Fruit fly (Drosophila melanogaster) whole organism, prepupa: ENCODE data around the gene CG13625.

Experiments used
- Blimp-1 ChIP-seq: fragments of 200-800 bp; sonication (Bioruptor generic); optimal IDR thresholded peaks from 3 replicates; lab custom pipeline; 2017; ENCODE audit warnings: missing biosample characterization, missing genetic modification characterization, mild to moderate bottlenecking, moderate library complexity, missing genetic modification reagents
- CG10631 ChIP-seq: fragments of 200-800 bp; sonication (Bioruptor generic); optimal IDR thresholded peaks from 2 replicates; lab custom pipeline; 2016; ENCODE audit warnings: missing biosample characterization, missing genetic modification characterization
- CG10669 ChIP-seq: fragments of 200-800 bp; sonication (Bioruptor generic); optimal IDR thresholded peaks from 3 replicates; lab custom pipeline; 2018; ENCODE audit warnings: missing biosample characterization, mild to moderate bottlenecking, missing genetic modification characterization, moderate library complexity
- CG11294 ChIP-seq: fragments of 200-800 bp; sonication (Bioruptor generic); IDR thresholded peaks from 2 replicates; pipeline ENCODE4 v1.3.6; 2022; ENCODE audit warnings: missing biosample characterization, missing genetic modification characterization
- CG11762 ChIP-seq: fragments of 200-800 bp; sonication (Bioruptor generic); optimal IDR thresholded peaks from 3 replicates; lab custom pipeline; 2016; ENCODE audit warnings: missing biosample characterization, missing genetic modification characterization; ENCODE audit not compliant: insufficient read depth
- CG11902 ChIP-seq: fragments of 200-800 bp; sonication (Bioruptor generic); optimal IDR thresholded peaks from 3 replicates; lab custom pipeline; 2016; ENCODE audit warnings: missing biosample characterization, missing genetic modification characterization
- CG15336 ChIP-seq: fragments of 200-800 bp; sonication (Bioruptor generic); IDR thresholded peaks from 2 replicates; pipeline ENCODE4 v1.3.6; 2022; ENCODE audit warnings: missing biosample characterization, missing genetic modification characterization
- CG3032 ChIP-seq: fragments of 200-800 bp; optimal IDR thresholded peaks from 2 replicates; lab custom pipeline; 2019; ENCODE audit warnings: missing biosample characterization, mild to moderate bottlenecking, missing genetic modification characterization, moderate library complexity
- CG31627 ChIP-seq: fragments of 200-800 bp; sonication (Bioruptor generic); optimal IDR thresholded peaks from 3 replicates; lab custom pipeline; 2016; ENCODE audit warnings: missing biosample characterization, missing genetic modification characterization
- CG32006 ChIP-seq: fragments of 200-800 bp; sonication (Bioruptor generic); optimal IDR thresholded peaks from 3 replicates; lab custom pipeline; 2017; ENCODE audit warnings: missing biosample characterization, mild to moderate bottlenecking, missing genetic modification characterization
- CG34406 ChIP-seq: fragments of 200-800 bp; sonication (Bioruptor generic); optimal IDR thresholded peaks from 3 replicates; lab custom pipeline; 2016; ENCODE audit warnings: missing biosample characterization, missing genetic modification characterization
- CG3919 ChIP-seq: fragments of 200-800 bp; sonication (Bioruptor generic); optimal IDR thresholded peaks from 3 replicates; lab custom pipeline; 2016; ENCODE audit warnings: missing biosample characterization, missing genetic modification characterization
- CG4318 ChIP-seq: fragments of 200-800 bp; sonication (Bioruptor generic); optimal IDR thresholded peaks from 3 replicates; lab custom pipeline; 2017; ENCODE audit warnings: missing biosample characterization, mild to moderate bottlenecking, missing genetic modification characterization
- CG6163 ChIP-seq: fragments of 200-800 bp; sonication (Bioruptor generic); IDR thresholded peaks from 3 replicates; pipeline ENCODE4 v1.3.6; 2022; ENCODE audit warnings: missing biosample characterization, missing genetic modification characterization
- CG6276 ChIP-seq: fragments of 200-800 bp; sonication (Bioruptor generic); optimal IDR thresholded peaks from 2 replicates; lab custom pipeline; 2017; ENCODE audit warnings: missing biosample characterization, mild to moderate bottlenecking, missing genetic modification characterization
- CG6854 ChIP-seq: fragments of 200-800 bp; sonication (Bioruptor generic); optimal IDR thresholded peaks from 2 replicates; lab custom pipeline; 2017; ENCODE audit warnings: missing biosample characterization, mild to moderate bottlenecking, missing genetic modification characterization
- CG7368 ChIP-seq: fragments of 200-800 bp; sonication (Bioruptor generic); optimal IDR thresholded peaks from 3 replicates; lab custom pipeline; 2016; ENCODE audit warnings: missing biosample characterization, missing genetic modification characterization
- CG8119 ChIP-seq: fragments of 200-800 bp; sonication (Bioruptor generic); IDR thresholded peaks from 3 replicates; pipeline ENCODE4 v1.3.6; 2022; ENCODE audit warnings: missing biosample characterization, missing genetic modification characterization
- CG8319 ChIP-seq: fragments of 200-800 bp; sonication (Bioruptor generic); optimal IDR thresholded peaks from 3 replicates; lab custom pipeline; 2016; ENCODE audit warnings: missing biosample characterization, missing genetic modification characterization
- CG9139 ChIP-seq: fragments of 200-800 bp; sonication (Bioruptor generic); optimal IDR thresholded peaks from 3 replicates; lab custom pipeline; 2017; ENCODE audit warnings: missing biosample characterization, mild to moderate bottlenecking, missing genetic modification characterization
- Eip75B ChIP-seq: fragments of 200-800 bp; sonication (Bioruptor generic); optimal IDR thresholded peaks from 3 replicates; lab custom pipeline; 2016; ENCODE audit warnings: missing biosample characterization, missing genetic modification characterization
- Eip78C ChIP-seq: fragments of 200-800 bp; sonication (Bioruptor generic); peaks from one replicate; lab custom pipeline; 2016; ENCODE audit warnings: missing biosample characterization, missing genetic modification characterization
- Eip93F ChIP-seq: fragments of 200-800 bp; sonication (Bioruptor generic); optimal IDR thresholded peaks from 2 replicates; lab custom pipeline; 2016; ENCODE audit warnings: missing biosample characterization, mild to moderate bottlenecking, missing genetic modification characterization
- Ets21C ChIP-seq: fragments of 200-800 bp; sonication (Bioruptor generic); optimal IDR thresholded peaks from 3 replicates; lab custom pipeline; 2016; ENCODE audit warnings: missing biosample characterization, missing genetic modification characterization
- Ets96B ChIP-seq: fragments of 200-800 bp; optimal IDR thresholded peaks from 2 replicates; lab custom pipeline; 2019; ENCODE audit warnings: missing biosample characterization, mild to moderate bottlenecking, missing genetic modification characterization, moderate library complexity
- Gug ChIP-seq: fragments of 200-800 bp; sonication (Bioruptor generic); IDR thresholded peaks from 2 replicates; pipeline ENCODE4 v1.3.6; 2022; ENCODE audit warnings: missing biosample characterization, missing genetic modification characterization
- Hr38 ChIP-seq: sonication (Bioruptor generic); optimal IDR thresholded peaks from 2 replicates; lab custom pipeline; 2016; ENCODE audit warnings: missing biosample characterization, missing genetic modification characterization
- Hr39 ChIP-seq: fragments of 200-800 bp; sonication (Bioruptor generic); optimal IDR thresholded peaks from 2 replicates; lab custom pipeline; 2016; ENCODE audit warnings: missing biosample characterization, missing genetic modification characterization
- Lpt ChIP-seq: fragments of 200-800 bp; sonication (Bioruptor generic); optimal IDR thresholded peaks from 3 replicates; lab custom pipeline; 2016; ENCODE audit warnings: missing biosample characterization, missing genetic modification characterization
- Met ChIP-seq: fragments of 200-800 bp; sonication (Bioruptor generic); optimal IDR thresholded peaks from 3 replicates; lab custom pipeline; 2016; ENCODE audit warnings: missing biosample characterization, missing genetic modification characterization
- OdsH ChIP-seq: fragments of 200-800 bp; sonication (Bioruptor generic); optimal IDR thresholded peaks from 3 replicates; lab custom pipeline; 2016; ENCODE audit warnings: missing biosample characterization, missing genetic modification characterization
- Smox ChIP-seq: fragments of 200-800 bp; sonication (Bioruptor generic); optimal IDR thresholded peaks from 3 replicates; lab custom pipeline; 2016; ENCODE audit warnings: missing biosample characterization, missing genetic modification characterization
- Sox102F ChIP-seq: fragments of 200-800 bp; sonication (Bioruptor generic); optimal IDR thresholded peaks from 2 replicates; lab custom pipeline; 2016; ENCODE audit warnings: missing biosample characterization, mild to moderate bottlenecking, missing genetic modification characterization
- Sox14 ChIP-seq: fragments of 200-800 bp; sonication (Bioruptor generic); optimal IDR thresholded peaks from 3 replicates; lab custom pipeline; 2016; ENCODE audit warnings: missing biosample characterization, missing genetic modification characterization
- Sox15 ChIP-seq: fragments of 200-800 bp; sonication (Bioruptor generic); optimal IDR thresholded peaks from 3 replicates; lab custom pipeline; 2016; ENCODE audit warnings: missing biosample characterization, missing genetic modification characterization
- achi ChIP-seq: fragments of 200-800 bp; sonication (Bioruptor generic); optimal IDR thresholded peaks from 3 replicates; lab custom pipeline; 2016; ENCODE audit warnings: missing biosample characterization, missing genetic modification characterization
- cyc ChIP-seq: fragments of 200-800 bp; sonication (Bioruptor generic); optimal IDR thresholded peaks from 3 replicates; lab custom pipeline; 2016; ENCODE audit warnings: missing biosample characterization, missing genetic modification characterization
- dac ChIP-seq: fragments of 200-800 bp; sonication (Bioruptor generic); optimal IDR thresholded peaks from 2 replicates; lab custom pipeline; 2017; ENCODE audit warnings: missing biosample characterization, mild to moderate bottlenecking, missing genetic modification characterization
- dsx ChIP-seq: fragments of 200-800 bp; optimal IDR thresholded peaks from 3 replicates; lab custom pipeline; 2019; ENCODE audit warnings: missing biosample characterization, mild to moderate bottlenecking, missing genetic modification characterization, moderate library complexity; ENCODE audit not compliant: poor library complexity, severe bottlenecking
- eg ChIP-seq: fragments of 200-800 bp; sonication (Bioruptor generic); IDR thresholded peaks from 3 replicates; pipeline ENCODE4 v1.3.6; 2022; ENCODE audit warnings: missing biosample characterization, missing genetic modification characterization
- esn ChIP-seq: fragments of 200-800 bp; sonication (Bioruptor generic); optimal IDR thresholded peaks from 2 replicates; lab custom pipeline; 2016; ENCODE audit warnings: missing biosample characterization, mild to moderate bottlenecking, missing genetic modification characterization, moderate library complexity
- fd59A ChIP-seq: fragments of 200-800 bp; sonication (Bioruptor generic); optimal IDR thresholded peaks from 2 replicates; lab custom pipeline; 2017; ENCODE audit warnings: missing biosample characterization, mild to moderate bottlenecking, missing genetic modification characterization, missing genetic modification reagents
- fd85E ChIP-seq: fragments of 200-800 bp; sonication (Bioruptor generic); optimal IDR thresholded peaks from 3 replicates; lab custom pipeline; 2016; ENCODE audit warnings: missing biosample characterization, missing genetic modification characterization
- fkh ChIP-seq: fragments of 200-800 bp; sonication (Bioruptor generic); optimal IDR thresholded peaks from 3 replicates; lab custom pipeline; 2017; ENCODE audit warnings: missing biosample characterization, mild to moderate bottlenecking, missing genetic modification characterization, moderate library complexity
- lz ChIP-seq: fragments of 200-800 bp; sonication (Bioruptor generic); optimal IDR thresholded peaks from 3 replicates; lab custom pipeline; 2016; ENCODE audit warnings: missing biosample characterization, missing genetic modification characterization
- net ChIP-seq: fragments of 200-800 bp; sonication (Bioruptor generic); optimal IDR thresholded peaks from 3 replicates; lab custom pipeline; 2016; ENCODE audit warnings: missing biosample characterization, missing genetic modification characterization
- pdm3 ChIP-seq: fragments of 200-800 bp; sonication (Bioruptor generic); optimal IDR thresholded peaks from 3 replicates; lab custom pipeline; 2016; ENCODE audit warnings: missing biosample characterization, missing genetic modification characterization
- salr ChIP-seq, 2 experiments: fragments of 200-800 bp; sonication (Bioruptor generic); optimal IDR thresholded peaks; 3 replicates each; lab custom pipeline; 2016 to 2018; ENCODE audit warnings: missing biosample characterization in 2 of 2, missing genetic modification characterization in 2 of 2, mild to moderate bottlenecking in 1 of 2
- spab ChIP-seq: fragments of 200-800 bp; sonication (Bioruptor generic); optimal IDR thresholded peaks from 2 replicates; lab custom pipeline; 2017; ENCODE audit warnings: missing biosample characterization, mild to moderate bottlenecking, missing genetic modification characterization, missing genetic modification reagents
- ss ChIP-seq, 2 experiments: fragments of 200-800 bp; sonication (Bioruptor generic); optimal IDR thresholded peaks; 2 replicates in 1 of 2; 3 replicates in 1 of 2; lab custom pipeline; 2017 to 2018; ENCODE audit warnings: mild to moderate bottlenecking in 2 of 2, missing biosample characterization in 2 of 2, missing genetic modification characterization in 2 of 2, moderate library complexity in 1 of 2
- svp ChIP-seq: fragments of 200-800 bp; sonication (Bioruptor generic); peaks from one replicate; lab custom pipeline; 2016; ENCODE audit warnings: missing biosample characterization, missing genetic modification characterization
- topi ChIP-seq: fragments of 200-800 bp; sonication (Bioruptor generic); optimal IDR thresholded peaks from 3 replicates; lab custom pipeline; 2016; ENCODE audit warnings: missing biosample characterization, missing genetic modification characterization
- vri ChIP-seq: fragments of 200-800 bp; sonication (Bioruptor generic); optimal IDR thresholded peaks from 3 replicates; lab custom pipeline; 2016; ENCODE audit warnings: missing biosample characterization, mild to moderate bottlenecking, missing genetic modification characterization

CG13625 gene

dm6 chr3R:24549834-24550233, 35.1 kb downstream of the CG13625 start:
- TF ChIP-seq achi (GFP tag; lab: Kevin White, UChicago) (peak; percentile 4), CG34406 (peak; percentile 18), Ets96B (tag; lab: Kevin White, UChicago) (peak; percentile 81), dsx (GFP tag; lab: Kevin White, UChicago) (peak; percentile 89), CG4318 (no peak), Hr38 (GFP tag; lab: Kevin White, UChicago) (no peak), eg (GFP tag; lab: Robert Waterston, UW) (no peak; the same call in 2 of the 3 replicates), CG6854 (peak; percentile 58), spab (GFP tag; lab: Kevin White, UChicago) (peak; percentile 83), CG11294 (GFP tag; lab: Robert Waterston, UW) (no peak), Sox102F (GFP tag; lab: Kevin White, UChicago) (no peak), Lpt (GFP tag; lab: Kevin White, UChicago) (no peak), Blimp-1 (GFP tag; lab: Kevin White, UChicago) (no peak), Met (GFP tag; lab: Kevin White, UChicago) (no peak), CG15336 (peak; percentile 16; the same call in 1 of the 2 replicates), CG3032 (peak; percentile 61), CG6163 (GFP tag; lab: Robert Waterston, UW) (no peak; the same call in none of the 3 replicates), CG11762 (GFP tag; lab: Kevin White, UChicago) (no peak), Eip78C (peak; percentile 80), ss (GFP tag; optimal IDR thresholded peaks at IDR 0.05; lab: Kevin White, UChicago) (peak; percentile 97 to 99), Hr39 (GFP tag; lab: Kevin White, UChicago) (no peak), lz (GFP tag; lab: Kevin White, UChicago) (no peak), CG10669 (peak; percentile 76), CG3919 (GFP tag; lab: Kevin White, UChicago) (peak; percentile 19), Gug (GFP tag; lab: Robert Waterston, UW) (no peak), Ets21C (GFP tag; lab: Kevin White, UChicago) (no peak), vri (GFP tag; lab: Kevin White, UChicago) (peak; percentile 29), fkh (GFP tag; lab: Kevin White, UChicago) (no peak), net (GFP tag; lab: Kevin White, UChicago) (no peak), dac (GFP tag; lab: Kevin White, UChicago) (no peak), CG32006 (no peak), Sox14 (GFP tag; lab: Kevin White, UChicago) (no peak), CG31627 (GFP tag; lab: Kevin White, UChicago) (no peak), Eip75B (GFP tag; lab: Kevin White, UChicago) (peak; percentile 9), cyc (GFP tag; lab: Kevin White, UChicago) (no peak), CG9139 (GFP tag; lab: Kevin White, UChicago) (peak; percentile 97), salr (GFP tag; optimal IDR thresholded peaks at IDR 0.05; lab: Kevin White, UChicago) (no peak), pdm3 (GFP tag; lab: Kevin White, UChicago) (peak; percentile 27), OdsH (GFP tag; lab: Kevin White, UChicago) (peak; percentile 17), CG10631 (GFP tag; lab: Kevin White, UChicago) (no peak), Sox15 (no peak), CG6276 (no peak), svp (GFP tag; lab: Kevin White, UChicago) (no peak), CG8319 (no peak), esn (no peak), Smox (GFP tag; lab: Kevin White, UChicago) (no peak), Eip93F (GFP tag; lab: Kevin White, UChicago) (no peak), topi (GFP tag; lab: Kevin White, UChicago) (no peak), fd85E (GFP tag; lab: Kevin White, UChicago) (no peak), CG7368 (GFP tag; lab: Kevin White, UChicago) (peak; percentile 33), fd59A (GFP tag; lab: Kevin White, UChicago) (no peak), CG8119 (no peak), CG11902 (no peak)
